Worm (Caenorhabditis elegans): ENCODE data around the gene Y32F6A.4.
A peak's percentile ranks its signal among the peaks of the same experiment; 100 is the strongest.

The Y32F6A.4 gene

ce11 chrV:10395173-10395766 is 38.6 kb downstream of the Y32F6A.4 start, which contains the start of the genes col-151 and ugt-1:
col-151 (minus strand) TSS chrV:10395223.
ugt-1 (plus strand) TSS chrV:10395663.
- TF ChIP-seq attf-5 (GFP tag; optimal IDR thresholded peaks at IDR 0.05), result no peak
- TF ChIP-seq nfya-1 (tag; optimal IDR thresholded peaks at IDR 0.05; ENCODE audit: borderline replicate concordance, insufficient read depth), result no peak
- TF ChIP-seq Y79H2A.3 (GFP tag; conservative IDR thresholded peaks at IDR 0.05), result no peak
- TF ChIP-seq hmg-1.2 (GFP tag; IDR thresholded peaks at IDR 0.05), result peak; percentile 82
- TF ChIP-seq snpc-3.4 (tag; optimal IDR thresholded peaks at IDR 0.05), result no peak
- TF ChIP-seq F57A8.1 (GFP tag; optimal IDR thresholded peaks at IDR 0.05), result no peak
- no peak for TF ChIP-seq bed-2 (GFP tag; IDR thresholded peaks at IDR 0.05)
- no peak for TF ChIP-seq aptf-3 (GFP tag; IDR thresholded peaks at IDR 0.05)
- no peak for TF ChIP-seq atf-7 (tag; optimal IDR thresholded peaks at IDR 0.05)
- peak; percentile 48 for TF ChIP-seq nhr-80 (tag; optimal IDR thresholded peaks at IDR 0.05)
- TF ChIP-seq akir-1 (GFP tag; optimal IDR thresholded peaks at IDR 0.05), result no peak
- TF ChIP-seq rec-8 (tag; optimal IDR thresholded peaks at IDR 0.05), result no peak
- no peak for TF ChIP-seq ets-4 (GFP tag; optimal IDR thresholded peaks at IDR 0.05)
- no peak for TF ChIP-seq lsl-1 (GFP tag; optimal IDR thresholded peaks at IDR 0.05)

- TF ChIP-seq mel-28 (tag; optimal IDR thresholded peaks at IDR 0.05; ENCODE audit: borderline replicate concordance) (no peak), him-1 (tag; optimal IDR thresholded peaks at IDR 0.05) (no peak), dpl-1 (GFP tag; optimal IDR thresholded peaks at IDR 0.05) (no peak), lsl-1 (GFP tag; optimal IDR thresholded peaks at IDR 0.05) (no peak), hmg-1.2 (GFP tag; IDR thresholded peaks at IDR 0.05) (no peak), pha-4 (tag; optimal IDR thresholded peaks at IDR 0.05) (no peak), nhr-179 (tag; optimal IDR thresholded peaks at IDR 0.05) (no peak), sdz-38 (tag; optimal IDR thresholded peaks at IDR 0.05) (no peak), somi-1 (GFP tag; optimal IDR thresholded peaks at IDR 0.05) (no peak), Y53F4B.3 (GFP tag; IDR thresholded peaks at IDR 0.05) (no peak), Y67H2A.10 (GFP tag; conservative IDR thresholded peaks at IDR 0.05) (no peak), lir-1 (GFP tag; conservative IDR thresholded peaks at IDR 0.05) (no peak)
Observed at ce11 chrV:10393708-10394107, 40.2 kb downstream of the Y32F6A.4 start.

- TF ChIP-seq aptf-2 (GFP tag; conservative IDR thresholded peaks at IDR 0.05) (no peak), F57A8.1 (GFP tag; optimal IDR thresholded peaks at IDR 0.05) (no peak), Y53G8AR.9 (GFP tag; conservative IDR thresholded peaks at IDR 0.05) (no peak), dox-1 (GFP tag; IDR thresholded peaks at IDR 0.05) (no peak), nhr-90 (tag; optimal IDR thresholded peaks at IDR 0.05) (no peak), chd-7 (tag; optimal IDR thresholded peaks at IDR 0.05) (no peak)
Observed at ce11 chrV:10388318-10388717, 45.5 kb downstream of the Y32F6A.4 start, which contains the start of gene AC3.5. AC3.5 (plus strand) TSS chrV:10388527.

- TF ChIP-seq nfya-2 (GFP tag; IDR thresholded peaks at IDR 0.05) (no peak), F55B11.4 (tag; optimal IDR thresholded peaks at IDR 0.05; ENCODE audit: borderline replicate concordance, insufficient read depth) (no peak), rec-8 (tag; optimal IDR thresholded peaks at IDR 0.05) (no peak), cebp-1 (GFP tag; IDR thresholded peaks at IDR 0.05) (no peak), cebp-1 (tag; optimal IDR thresholded peaks at IDR 0.05) (no peak)
Observed at ce11 chrV:10387412-10387811, 46.5 kb downstream of the Y32F6A.4 start.

All from whole organism, young adult.